Fruit fly (Drosophila melanogaster) whole organism, embryonic: ENCODE measurements around the gene Tnpo-SR.

Source experiments
- Adf1 ChIP-seq: fragments of 200-800 bp; sonication (Bioruptor generic); IDR thresholded peaks from 2 replicates; pipeline ENCODE4 v1.3.6; 2022; ENCODE audit warnings: missing biosample characterization, missing genetic modification characterization
- Atf6 ChIP-seq: fragments of 200-800 bp; sonication (Bioruptor generic); IDR thresholded peaks from 2 replicates; pipeline ENCODE4 v1.3.6; 2022; ENCODE audit warnings: missing biosample characterization, missing genetic modification characterization
- Bteb2 ChIP-seq: fragments of 200-800 bp; sonication (Bioruptor generic); optimal IDR thresholded peaks from 2 replicates; lab custom pipeline; 2016; ENCODE audit warnings: missing biosample characterization, missing genetic modification characterization
- CG10209 ChIP-seq: fragments of 200-800 bp; sonication (Bioruptor generic); optimal IDR thresholded peaks from 3 replicates; lab custom pipeline; 2017; ENCODE audit warnings: missing biosample characterization, mild to moderate bottlenecking, missing genetic modification characterization, missing genetic modification reagents
- CG10267 ChIP-seq: fragments of 200-800 bp; sonication (Bioruptor generic); optimal IDR thresholded peaks from 2 replicates; lab custom pipeline; 2018; ENCODE audit warnings: missing biosample characterization, mild to moderate bottlenecking, missing genetic modification characterization, moderate library complexity
- CG10565 ChIP-seq: fragments of 200-800 bp; sonication (Bioruptor generic); optimal IDR thresholded peaks from 3 replicates; lab custom pipeline; 2016; ENCODE audit warnings: missing biosample characterization, mild to moderate bottlenecking, missing genetic modification characterization
- CG12769 ChIP-seq: fragments of 200-800 bp; sonication (Bioruptor generic); optimal IDR thresholded peaks from 2 replicates; lab custom pipeline; 2019; ENCODE audit warnings: missing biosample characterization, mild to moderate bottlenecking, missing genetic modification characterization, moderate library complexity
- CG14667 ChIP-seq: fragments of 200-800 bp; sonication (Bioruptor generic); IDR thresholded peaks from 2 replicates; pipeline ENCODE4 v1.3.6; 2022; ENCODE audit warnings: missing biosample characterization, missing genetic modification characterization
- CG15011 ChIP-seq: fragments of 200-800 bp; sonication (Bioruptor generic); optimal IDR thresholded peaks from 3 replicates; lab custom pipeline; 2018; ENCODE audit warnings: missing biosample characterization, mild to moderate bottlenecking, missing genetic modification characterization
- CG15514 ChIP-seq: fragments of 200-800 bp; sonication (Bioruptor generic); optimal IDR thresholded peaks from 3 replicates; lab custom pipeline; 2017; ENCODE audit warnings: missing biosample characterization, missing genetic modification characterization, mild to moderate bottlenecking, moderate library complexity, missing genetic modification reagents
- CG15601 ChIP-seq: fragments of 200-800 bp; sonication (Bioruptor generic); optimal IDR thresholded peaks from 3 replicates; lab custom pipeline; 2019; ENCODE audit warnings: missing biosample characterization, mild to moderate bottlenecking, missing genetic modification characterization, moderate library complexity
- CG17361 ChIP-seq: fragments of 200-800 bp; sonication (Bioruptor generic); IDR thresholded peaks from 3 replicates; pipeline ENCODE4 v1.3.6; 2022; ENCODE audit warnings: missing biosample characterization, missing genetic modification characterization
- CG18619 ChIP-seq: fragments of 200-800 bp; sonication (Bioruptor generic); optimal IDR thresholded peaks from 3 replicates; lab custom pipeline; 2017; ENCODE audit warnings: missing biosample characterization, mild to moderate bottlenecking, missing genetic modification characterization
- CG2199 ChIP-seq: fragments of 200-800 bp; sonication (Bioruptor generic); IDR thresholded peaks from 3 replicates; pipeline ENCODE4 v1.3.6; 2022; ENCODE audit warnings: missing biosample characterization, missing genetic modification characterization
- CG32532 ChIP-seq: fragments of 200-800 bp; sonication (Bioruptor generic); IDR thresholded peaks from 2 replicates; pipeline ENCODE4 v1.3.6; 2022; ENCODE audit warnings: missing biosample characterization, missing genetic modification characterization
- CG33213 ChIP-seq: fragments of 200-800 bp; sonication (Bioruptor generic); optimal IDR thresholded peaks from 3 replicates; lab custom pipeline; 2016; ENCODE audit warnings: missing biosample characterization, missing genetic modification characterization
- CG3838 ChIP-seq: fragments of 200-800 bp; sonication (Bioruptor generic); optimal IDR thresholded peaks from 3 replicates; lab custom pipeline; 2016; ENCODE audit warnings: missing biosample characterization, missing genetic modification characterization
- CG5245 ChIP-seq: fragments of 200-800 bp; sonication (Bioruptor generic); optimal IDR thresholded peaks from 3 replicates; lab custom pipeline; 2016; ENCODE audit warnings: missing biosample characterization, missing genetic modification characterization
- CG6791 ChIP-seq: fragments of 200-800 bp; sonication (Bioruptor generic); IDR thresholded peaks from 3 replicates; pipeline ENCODE4 v1.3.6; 2022; ENCODE audit warnings: missing biosample characterization, missing genetic modification characterization; ENCODE audit not compliant: partially characterized antibody
- CG8359 ChIP-seq: fragments of 200-800 bp; sonication (Bioruptor generic); optimal IDR thresholded peaks from 2 replicates; lab custom pipeline; 2017; ENCODE audit warnings: missing biosample characterization, mild to moderate bottlenecking, missing genetic modification characterization, borderline replicate concordance
- CG9876 ChIP-seq: fragments of 200-800 bp; sonication (Bioruptor generic); optimal IDR thresholded peaks from 2 replicates; lab custom pipeline; 2016; ENCODE audit warnings: missing biosample characterization, missing genetic modification characterization
- Dfd ChIP-seq, 2 experiments: fragments of >200 bp; optimal IDR thresholded peaks; 2 replicates each; lab custom pipeline; 2017; ENCODE audit warnings: missing biosample characterization in 2 of 2, missing genetic modification characterization in 2 of 2
- Dll ChIP-seq: fragments of 200-800 bp; sonication (Bioruptor generic); IDR thresholded peaks from 4 replicates; pipeline ENCODE4 v1.3.6; 2022; ENCODE audit warnings: missing biosample characterization, missing genetic modification characterization; ENCODE audit not compliant: partially characterized antibody
- Drgx ChIP-seq: fragments of 200-800 bp; sonication (Bioruptor generic); IDR thresholded peaks from 2 replicates; pipeline ENCODE4 v1.3.6; 2022; ENCODE audit warnings: missing biosample characterization, missing genetic modification characterization
- Ets65A ChIP-seq: fragments of 200-800 bp; sonication (Bioruptor generic); peaks from one replicate; lab custom pipeline; 2016; ENCODE audit warnings: missing biosample characterization, missing genetic modification characterization
- Hr51 ChIP-seq, 2 experiments: fragments of 200-800 bp; sonication (Bioruptor generic); optimal IDR thresholded peaks; 2 replicates in 1 of 2; 3 replicates in 1 of 2; lab custom pipeline; 2016 to 2018; ENCODE audit warnings: missing biosample characterization in 2 of 2, missing genetic modification characterization in 2 of 2, mild to moderate bottlenecking in 1 of 2, moderate library complexity in 1 of 2
- Lim3 ChIP-seq: fragments of 200-800 bp; sonication (Bioruptor generic); IDR thresholded peaks from 2 replicates; pipeline ENCODE4 v1.3.6; 2022; ENCODE audit warnings: missing biosample characterization, missing genetic modification characterization
- Mad ChIP-seq: fragments of 200-800 bp; sonication (Bioruptor generic); optimal IDR thresholded peaks from 2 replicates; lab custom pipeline; 2016; ENCODE audit warnings: missing biosample characterization, missing genetic modification characterization
- Mrtf ChIP-seq: fragments of 200-800 bp; sonication (Bioruptor generic); IDR thresholded peaks from 3 replicates; pipeline ENCODE4 v1.3.6; 2022; ENCODE audit warnings: missing biosample characterization, missing genetic modification characterization
- Nf-YB ChIP-seq: fragments of 200-800 bp; sonication (Bioruptor generic); optimal IDR thresholded peaks from 3 replicates; lab custom pipeline; 2019; ENCODE audit warnings: missing biosample characterization, mild to moderate bottlenecking, missing genetic modification characterization, moderate library complexity
- Optix ChIP-seq: fragments of 200-800 bp; sonication (Bioruptor generic); IDR thresholded peaks from 3 replicates; pipeline ENCODE4 v1.3.6; 2022; ENCODE audit warnings: missing biosample characterization, missing genetic modification characterization
- ara ChIP-seq: fragments of 200-800 bp; sonication (Bioruptor generic); IDR thresholded peaks from 2 replicates; pipeline ENCODE4 v1.3.6; 2022; ENCODE audit warnings: missing biosample characterization, missing genetic modification characterization
- cad ChIP-seq: fragments of >200 bp; optimal IDR thresholded peaks from 2 replicates; lab custom pipeline; 2017; ENCODE audit warnings: missing biosample characterization, missing genetic modification characterization
- croc ChIP-seq: fragments of 200-800 bp; sonication (Bioruptor generic); conservative IDR thresholded peaks from 3 replicates; pipeline ENCODE4 v1.3.6; 2022; ENCODE audit warnings: missing biosample characterization, missing genetic modification characterization
- danr ChIP-seq: fragments of 200-800 bp; sonication (Bioruptor generic); IDR thresholded peaks from 2 replicates; pipeline ENCODE4 v1.3.6; 2022; ENCODE audit warnings: missing biosample characterization, missing genetic modification characterization
- dati ChIP-seq: fragments of 200-800 bp; sonication (Bioruptor generic); IDR thresholded peaks from 2 replicates; pipeline ENCODE4 v1.3.6; 2022; ENCODE audit warnings: missing biosample characterization, missing genetic modification characterization
- gem ChIP-seq: fragments of 200-800 bp; sonication (Bioruptor generic); optimal IDR thresholded peaks from 2 replicates; lab custom pipeline; 2019; ENCODE audit warnings: missing biosample characterization, mild to moderate bottlenecking, missing genetic modification characterization, moderate library complexity
- grn ChIP-seq: fragments of 200-800 bp; sonication (Bioruptor generic); optimal IDR thresholded peaks from 3 replicates; lab custom pipeline; 2017; ENCODE audit warnings: missing biosample characterization, missing genetic modification characterization
- h ChIP-seq: fragments of >200 bp; optimal IDR thresholded peaks from 2 replicates; lab custom pipeline; 2017
- kni ChIP-seq: fragments of 200-800 bp; sonication (Bioruptor generic); optimal IDR thresholded peaks from 3 replicates; lab custom pipeline; 2017; ENCODE audit warnings: mild to moderate bottlenecking, missing biosample characterization, missing genetic modification reagents, missing genetic modification characterization
- lmd ChIP-seq: fragments of 200-800 bp; sonication (Bioruptor generic); IDR thresholded peaks from 2 replicates; pipeline ENCODE4 v1.3.6; 2022; ENCODE audit warnings: missing biosample characterization, missing genetic modification characterization
- lov ChIP-seq, 2 experiments: fragments of 200-800 bp in 1 of 2; fragments of >200 bp in 1 of 2; sonication (Bioruptor generic) in 1 of 2; IDR thresholded peaks in 1 of 2; optimal IDR thresholded peaks in 1 of 2; 2 replicates in 1 of 2; 3 replicates in 1 of 2; pipeline versions ENCODE4 v1.3.6 to Lab custom; 2017 to 2022; ENCODE audit warnings: missing biosample characterization in 1 of 2, missing genetic modification characterization in 1 of 2
- pb ChIP-seq: fragments of 200-800 bp; sonication (Bioruptor generic); optimal IDR thresholded peaks from 3 replicates; lab custom pipeline; 2016; ENCODE audit warnings: missing biosample characterization, missing genetic modification characterization
- pho ChIP-seq: fragments of 200-800 bp; sonication (Bioruptor generic); optimal IDR thresholded peaks from 2 replicates; lab custom pipeline; 2016; ENCODE audit warnings: missing biosample characterization, missing genetic modification characterization
- phol ChIP-seq: fragments of 200-800 bp; sonication (Bioruptor generic); optimal IDR thresholded peaks from 3 replicates; lab custom pipeline; 2018; ENCODE audit warnings: missing biosample characterization, mild to moderate bottlenecking, missing genetic modification characterization, moderate library complexity
- pros ChIP-seq: fragments of 200-800 bp; sonication (Bioruptor generic); optimal IDR thresholded peaks from 3 replicates; lab custom pipeline; 2019; ENCODE audit warnings: missing biosample characterization, mild to moderate bottlenecking, missing genetic modification characterization, moderate library complexity
- sens ChIP-seq: fragments of 200-800 bp; sonication (Bioruptor generic); peaks from one replicate; lab custom pipeline; 2016; ENCODE audit warnings: missing biosample characterization, missing genetic modification characterization
- shn ChIP-seq: fragments of 200-800 bp; sonication (Bioruptor generic); optimal IDR thresholded peaks from 3 replicates; lab custom pipeline; 2016; ENCODE audit warnings: missing biosample characterization, missing genetic modification characterization
- tin ChIP-seq: fragments of 200-800 bp; sonication (Bioruptor generic); optimal IDR thresholded peaks from 3 replicates; lab custom pipeline; 2016; ENCODE audit warnings: missing biosample characterization, missing genetic modification characterization
- tx ChIP-seq: fragments of 200-800 bp; sonication (Bioruptor generic); optimal IDR thresholded peaks from 2 replicates; lab custom pipeline; 2016; ENCODE audit warnings: missing biosample characterization, missing genetic modification characterization
- zfh2 ChIP-seq: fragments of 200-800 bp; sonication (Bioruptor generic); optimal IDR thresholded peaks from 2 replicates; lab custom pipeline; 2016; ENCODE audit warnings: missing biosample characterization, missing genetic modification characterization

Gene Tnpo-SR

DNA sequence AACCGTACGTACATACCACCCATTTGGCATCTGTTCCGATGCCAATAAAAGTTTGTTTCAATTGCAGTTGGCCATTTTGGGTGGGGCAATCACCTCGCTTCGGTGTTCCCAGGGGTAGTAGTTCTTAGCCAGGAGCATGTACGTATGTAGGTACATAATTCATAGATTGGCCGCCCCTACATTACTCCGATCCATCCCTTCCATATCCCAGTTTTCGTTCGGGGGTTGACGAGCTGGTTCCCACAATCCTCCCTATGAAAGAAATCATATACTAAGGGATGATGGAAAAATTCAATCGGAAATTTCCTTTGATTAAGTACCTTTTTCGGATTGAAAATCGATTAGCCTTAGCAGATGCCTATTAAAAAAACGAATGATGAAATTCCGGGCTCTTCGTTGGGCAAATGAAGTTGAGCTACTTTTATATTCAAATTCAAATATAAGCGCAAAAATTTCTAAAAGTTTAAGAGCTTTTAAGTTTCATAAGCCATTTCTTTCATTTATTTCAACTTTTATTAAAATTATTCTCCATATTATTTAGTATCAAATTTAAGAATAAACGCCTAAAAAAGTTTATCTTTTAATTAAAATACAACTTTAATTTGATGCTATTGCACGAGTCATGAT is 1.7 kb upstream of the Tnpo-SR start (continued):
- TF ChIP-seq CG33213 (GFP tag; lab: Kevin White, UChicago) (no peak), CG14667 (no peak), Nf-YB (GFP tag; lab: Kevin White, UChicago) (no peak), dati (GFP tag; lab: Robert Waterston, UW) (no peak), Ets65A (GFP tag; lab: Kevin White, UChicago) (peak; percentile 86), h (no peak), lmd (GFP tag; lab: Robert Waterston, UW) (no peak), lov (optimal IDR thresholded peaks at IDR 0.05; lab: Kevin White, UChicago) (no peak), lov (GFP tag; IDR thresholded peaks at IDR 0.05; lab: Robert Waterston, UW) (no peak), Mad (GFP tag; lab: Kevin White, UChicago) (no peak), danr (GFP tag; lab: Robert Waterston, UW) (no peak), Lim3 (no peak), tx (no peak), CG2199 (0 out of 3 replicates have a peak, but pooled peaks have one; percentile 9), phol (tag; lab: Kevin White, UChicago) (peak; percentile 1), shn (GFP tag; lab: Kevin White, UChicago) (no peak), CG17361 (GFP tag; lab: Robert Waterston, UW) (no peak), CG15514 (GFP tag; lab: Kevin White, UChicago) (peak; percentile 37), Drgx (GFP tag; lab: Robert Waterston, UW) (no peak), Adf1 (GFP tag; lab: Robert Waterston, UW) (no peak), CG6791 (GFP tag; lab: Robert Waterston, UW) (0 out of 3 replicates have a peak, but pooled peaks have one; percentile 5), ara (no peak), CG10267 (tag; lab: Kevin White, UChicago) (no peak), pb (no peak), CG12769 (no peak), CG15011 (GFP tag; lab: Kevin White, UChicago) (no peak), CG18619 (GFP tag; lab: Kevin White, UChicago) (no peak), CG8359 (GFP tag; lab: Kevin White, UChicago) (no peak), pros (GFP tag; lab: Kevin White, UChicago) (peak; percentile 43), CG5245 (GFP tag; lab: Kevin White, UChicago) (no peak), Dll (GFP tag; lab: Robert Waterston, UW) (no peak), croc (no peak), tin (GFP tag; lab: Kevin White, UChicago) (no peak), Hr51 (GFP tag; optimal IDR thresholded peaks at IDR 0.05; lab: Kevin White, UChicago) (no peak), CG9876 (GFP tag; lab: Kevin White, UChicago) (no peak), CG15601 (no peak), zfh2 (no peak), Optix (no peak), CG10209 (GFP tag; lab: Kevin White, UChicago) (no peak), grn (GFP tag; lab: Kevin White, UChicago) (no peak), Dfd (GFP tag; optimal IDR thresholded peaks at IDR 0.05; lab: Kevin White, UChicago) (no peak), cad (GFP tag; lab: Kevin White, UChicago) (no peak), CG32532 (GFP tag; lab: Robert Waterston, UW) (0 out of 2 replicates have a peak, but pooled peaks have one; percentile 6), kni (GFP tag; lab: Kevin White, UChicago) (peak; percentile 48), CG10565 (no peak), Mrtf (GFP tag; lab: Robert Waterston, UW) (no peak), Atf6 (GFP tag; lab: Robert Waterston, UW) (peak; percentile 28; the same call in 1 of the 2 replicates), pho (GFP tag; lab: Kevin White, UChicago) (no peak), gem (tag; lab: Kevin White, UChicago) (no peak), sens (GFP tag; lab: Kevin White, UChicago) (peak; percentile 40), CG3838 (GFP tag; lab: Kevin White, UChicago) (no peak), Bteb2 (GFP tag; lab: Kevin White, UChicago) (no peak)
